Fruit fly (Drosophila melanogaster): ENCODE measurements around the gene bel.

bel gene

DNA sequence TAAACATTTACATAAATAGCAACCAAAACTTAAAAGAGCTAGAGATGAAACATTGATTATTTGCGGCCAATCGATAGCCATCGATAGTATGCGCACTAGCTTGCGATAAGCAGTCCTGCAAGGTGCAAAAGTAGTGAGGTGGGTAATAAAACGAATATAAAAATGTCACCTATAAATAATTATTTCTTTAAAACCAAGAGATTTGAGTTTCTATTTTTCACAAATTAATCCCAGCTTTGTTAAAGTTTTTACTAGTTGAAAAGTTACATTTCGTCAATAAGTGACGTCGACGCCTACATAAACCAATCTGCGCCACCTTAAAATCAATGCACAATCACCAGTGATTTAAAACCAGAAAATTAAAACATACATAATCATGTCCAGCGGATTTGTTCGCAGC, 9.8 kb downstream of the bel start, which contains the start of the genes Mkk4 and SLIRP2 (continued):
- TF ChIP-seq CG1603 (tag; optimal IDR thresholded peaks at IDR 0.05) (peak; percentile 93), pan (optimal IDR thresholded peaks at IDR 0.05) (no peak), pan (GFP tag; optimal IDR thresholded peaks at IDR 0.05 in 1 of 2, IDR thresholded peaks at IDR 0.05 in 1 of 2) (peak in 1 of 2 experiments; percentile 99), CG3838 (GFP tag; optimal IDR thresholded peaks at IDR 0.05) (peak; percentile 98), Nf-YA (GFP tag; IDR thresholded peaks at IDR 0.05) (peak; percentile 97), CG1529 (GFP tag; optimal IDR thresholded peaks at IDR 0.05) (peak; percentile 97), Drgx (GFP tag; IDR thresholded peaks at IDR 0.05) (peak; percentile 98), Lhr (GFP tag; optimal IDR thresholded peaks at IDR 0.05) (peak; percentile 97), Hey (tag; optimal IDR thresholded peaks at IDR 0.05) (peak; percentile 92), CG42726 (GFP tag; IDR thresholded peaks at IDR 0.05; ENCODE audit: partially characterized antibody) (peak; percentile 85), Adf1 (GFP tag; IDR thresholded peaks at IDR 0.05) (peak; percentile 89), CG3726 (GFP tag; IDR thresholded peaks at IDR 0.05) (peak; percentile 98), CG32772 (GFP tag; IDR thresholded peaks at IDR 0.05) (peak; percentile 99), CG12391 (tag; optimal IDR thresholded peaks at IDR 0.05) (peak; percentile 100), CG6813 (GFP tag; optimal IDR thresholded peaks at IDR 0.05) (peak; percentile 98), row (GFP tag; IDR thresholded peaks at IDR 0.05) (peak; percentile 100), YL-1 (GFP tag; optimal IDR thresholded peaks at IDR 0.05) (peak; percentile 98), CG3065 (GFP tag; optimal IDR thresholded peaks at IDR 0.05) (peak; percentile 98), Mad (GFP tag; optimal IDR thresholded peaks at IDR 0.05) (peak; percentile 99), NC2α (GFP tag; optimal IDR thresholded peaks at IDR 0.05) (peak; percentile 98), CG2120 (GFP tag; optimal IDR thresholded peaks at IDR 0.05) (peak; percentile 99), exex (tag; optimal IDR thresholded peaks at IDR 0.05) (peak; percentile 92), emc (GFP tag; optimal IDR thresholded peaks at IDR 0.05) (peak; percentile 98), h (optimal IDR thresholded peaks at IDR 0.05) (no peak), B-H1 (GFP tag; IDR thresholded peaks at IDR 0.05) (peak; percentile 98), gro (GFP tag; optimal IDR thresholded peaks at IDR 0.05) (peak; percentile 99), grn (GFP tag; optimal IDR thresholded peaks at IDR 0.05) (peak; percentile 91), CG7987 (GFP tag; optimal IDR thresholded peaks at IDR 0.05) (peak; percentile 97), CG30020 (tag; optimal IDR thresholded peaks at IDR 0.05) (peak; percentile 93), CG7839 (tag; optimal IDR thresholded peaks at IDR 0.05) (peak; percentile 99), CG3281 (GFP tag; optimal IDR thresholded peaks at IDR 0.05) (peak; percentile 99), CG6254 (GFP tag; optimal IDR thresholded peaks at IDR 0.05) (peak; percentile 97), caup (GFP tag; optimal IDR thresholded peaks at IDR 0.05; ENCODE audit: severe bottlenecking) (peak; percentile 99), p53 (GFP tag; optimal IDR thresholded peaks at IDR 0.05) (peak; percentile 97), Hr3 (GFP tag; optimal IDR thresholded peaks at IDR 0.05) (peak; percentile 99), CG12942 (GFP tag; optimal IDR thresholded peaks at IDR 0.05) (peak; percentile 98), CG33557 (GFP tag; optimal IDR thresholded peaks at IDR 0.05) (peak; percentile 99)

DNA sequence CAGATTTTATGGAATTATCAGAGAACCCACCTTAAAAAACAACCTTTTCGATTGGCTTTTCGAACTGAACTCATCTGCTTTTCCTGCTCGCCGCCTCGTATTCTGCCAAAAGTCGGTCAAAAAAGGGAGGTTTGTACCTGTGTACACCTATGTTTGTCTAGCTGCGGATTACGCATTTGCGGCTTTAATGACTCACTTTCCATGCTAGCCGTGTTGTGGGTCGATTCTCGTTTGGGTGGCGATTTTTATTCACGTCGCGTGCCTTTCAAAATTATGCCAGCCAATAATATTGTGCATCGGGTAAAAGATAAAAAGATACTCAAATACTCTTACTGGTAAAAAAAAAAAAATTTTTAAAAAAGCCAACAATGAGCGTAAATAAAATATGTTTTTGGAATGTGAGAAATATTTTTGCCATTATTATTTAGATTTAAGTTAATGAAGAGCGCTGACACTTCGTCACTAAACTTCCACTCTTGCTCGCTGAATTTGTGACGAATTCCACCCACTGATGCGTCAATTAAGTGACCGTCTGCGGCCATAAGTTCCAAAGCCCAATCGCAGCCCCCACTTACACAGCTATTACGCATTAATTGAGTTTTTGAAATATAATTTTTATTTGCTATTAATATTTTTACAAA, 14.9 kb downstream of the bel start, which contains the start of gene Cyp313b1:
Cyp313b1 (minus strand) TSS at position 71 of the 641 bp plus-strand sequence.
- TF ChIP-seq lab (GFP tag; optimal IDR thresholded peaks at IDR 0.05) (peak; percentile 1), Ptx1 (GFP tag; IDR thresholded peaks at IDR 0.05) (no peak), CG7987 (GFP tag; optimal IDR thresholded peaks at IDR 0.05) (no peak), dm (GFP tag; optimal IDR thresholded peaks at IDR 0.05) (no peak), tio (GFP tag; optimal IDR thresholded peaks at IDR 0.05) (no peak), mirr (GFP tag; optimal IDR thresholded peaks at IDR 0.05) (no peak), Gug (GFP tag; IDR thresholded peaks at IDR 0.05) (peak; percentile 22; the same call in 1 of the 4 replicates), HmgD (GFP tag; optimal IDR thresholded peaks at IDR 0.05) (no peak), CG13624 (GFP tag; optimal IDR thresholded peaks at IDR 0.05) (peak; percentile 3), CG31224 (GFP tag; IDR thresholded peaks at IDR 0.05) (peak; percentile 65), kni (GFP tag; optimal IDR thresholded peaks at IDR 0.05) (peak; percentile 18), dpn (GFP tag; optimal IDR thresholded peaks at IDR 0.05) (peak in 1 of 2 experiments; percentile 6), Rx (GFP tag; IDR thresholded peaks at IDR 0.05) (0 out of 2 replicates have a peak, but pooled peaks have one; percentile 17), CG2120 (GFP tag; optimal IDR thresholded peaks at IDR 0.05) (peak; percentile 13), az2 (GFP tag; optimal IDR thresholded peaks at IDR 0.05) (peak; percentile 5), CG18764 (GFP tag; optimal IDR thresholded peaks at IDR 0.05) (no peak), CG14710 (tag; optimal IDR thresholded peaks at IDR 0.05) (no peak)
